Fruit fly (Drosophila melanogaster) whole organism, embryonic: ENCODE results near the gene CG15547.
A peak's percentile ranks its signal among the peaks of the same experiment; 100 is the strongest.

ENCODE experiments used
- ATbp ChIP-seq: fragments of 200-800 bp; sonication (Bioruptor generic); optimal IDR thresholded peaks from 2 replicates; lab custom pipeline; 2017; ENCODE audit warnings: missing biosample characterization, mild to moderate bottlenecking, missing genetic modification characterization, missing genetic modification reagents
- Bgb ChIP-seq: fragments of 200-800 bp; sonication (Bioruptor generic); IDR thresholded peaks from 2 replicates; pipeline ENCODE4 v1.3.6; 2022; ENCODE audit warnings: missing biosample characterization, missing genetic modification characterization; ENCODE audit not compliant: partially characterized antibody
- CG13296 ChIP-seq: fragments of 200-800 bp; sonication (Bioruptor generic); optimal IDR thresholded peaks from 3 replicates; lab custom pipeline; 2018; ENCODE audit warnings: missing biosample characterization, mild to moderate bottlenecking, missing genetic modification characterization
- CG14441 ChIP-seq: fragments of 200-800 bp; sonication (Bioruptor generic); IDR thresholded peaks from 2 replicates; pipeline ENCODE4 v1.3.6; 2022; ENCODE audit warnings: missing biosample characterization, missing genetic modification characterization
- CG15696 ChIP-seq: fragments of 200-800 bp; sonication (Bioruptor generic); optimal IDR thresholded peaks from 2 replicates; lab custom pipeline; 2019; ENCODE audit warnings: missing biosample characterization, mild to moderate bottlenecking, missing genetic modification characterization, moderate library complexity
- CG2202 ChIP-seq: fragments of 200-800 bp; sonication (Bioruptor generic); optimal IDR thresholded peaks from 2 replicates; lab custom pipeline; 2018; ENCODE audit warnings: missing biosample characterization, mild to moderate bottlenecking, missing genetic modification characterization
- CG32532 ChIP-seq: fragments of 200-800 bp; sonication (Bioruptor generic); IDR thresholded peaks from 2 replicates; pipeline ENCODE4 v1.3.6; 2022; ENCODE audit warnings: missing biosample characterization, missing genetic modification characterization
- CG32767 ChIP-seq: fragments of 200-800 bp; sonication (Bioruptor generic); IDR thresholded peaks from 2 replicates; pipeline ENCODE4 v1.3.6; 2022; ENCODE audit warnings: missing biosample characterization, missing genetic modification characterization
- CG4820 ChIP-seq: fragments of 200-800 bp; sonication (Bioruptor generic); optimal IDR thresholded peaks from 3 replicates; lab custom pipeline; 2016; ENCODE audit warnings: missing biosample characterization, missing genetic modification characterization
- CG6254 ChIP-seq: fragments of 200-800 bp; sonication (Bioruptor generic); optimal IDR thresholded peaks from 3 replicates; lab custom pipeline; 2017; ENCODE audit warnings: mild to moderate bottlenecking, missing biosample characterization, missing genetic modification reagents, missing genetic modification characterization
- CG7357 ChIP-seq: fragments of 200-800 bp; sonication (Bioruptor generic); IDR thresholded peaks from 3 replicates; pipeline ENCODE4 v1.3.6; 2022; ENCODE audit warnings: missing biosample characterization, missing genetic modification characterization
- CG7745 ChIP-seq: fragments of 200-800 bp; sonication (Bioruptor generic); optimal IDR thresholded peaks from 2 replicates; lab custom pipeline; 2018; ENCODE audit warnings: missing biosample characterization, mild to moderate bottlenecking, missing genetic modification characterization, moderate library complexity
- CG7786 ChIP-seq: fragments of 200-800 bp; sonication (Bioruptor generic); optimal IDR thresholded peaks from 2 replicates; lab custom pipeline; 2016; ENCODE audit warnings: missing biosample characterization, missing genetic modification characterization
- CG8944 ChIP-seq: fragments of 200-800 bp; sonication (Bioruptor generic); optimal IDR thresholded peaks from 3 replicates; lab custom pipeline; 2016; ENCODE audit warnings: missing biosample characterization, missing genetic modification characterization
- Camta ChIP-seq: fragments of 200-800 bp; sonication (Bioruptor generic); optimal IDR thresholded peaks from 2 replicates; lab custom pipeline; 2016; ENCODE audit warnings: missing biosample characterization, missing genetic modification characterization
- CkIIα-i1 ChIP-seq: fragments of 200-800 bp; sonication (Bioruptor generic); IDR thresholded peaks from 2 replicates; pipeline ENCODE4 v1.3.6; 2022; ENCODE audit warnings: missing biosample characterization, missing genetic modification characterization
- Dfd ChIP-seq, 2 experiments: fragments of >200 bp; optimal IDR thresholded peaks; 2 replicates each; lab custom pipeline; 2017; ENCODE audit warnings: missing biosample characterization in 2 of 2, missing genetic modification characterization in 2 of 2
- Dip3 ChIP-seq: fragments of 200-800 bp; sonication (Bioruptor generic); optimal IDR thresholded peaks from 3 replicates; lab custom pipeline; 2016; ENCODE audit warnings: missing biosample characterization, missing genetic modification characterization
- H2.0 ChIP-seq: fragments of 200-800 bp; sonication (Bioruptor generic); IDR thresholded peaks from 2 replicates; pipeline ENCODE4 v1.3.6; 2022; ENCODE audit warnings: missing biosample characterization, missing genetic modification characterization
- HmgD ChIP-seq: fragments of 200-800 bp; sonication (Bioruptor generic); optimal IDR thresholded peaks from 3 replicates; lab custom pipeline; 2016; ENCODE audit warnings: missing biosample characterization, missing genetic modification characterization
- NC2β ChIP-seq: fragments of 200-800 bp; sonication (Bioruptor generic); optimal IDR thresholded peaks from 2 replicates; lab custom pipeline; 2016; ENCODE audit warnings: missing biosample characterization, missing genetic modification characterization
- Nf-YA ChIP-seq: fragments of 200-800 bp; sonication (Bioruptor generic); IDR thresholded peaks from 2 replicates; pipeline ENCODE4 v1.3.6; 2022; ENCODE audit warnings: missing biosample characterization, missing genetic modification characterization
- Oli ChIP-seq: fragments of 200-800 bp; sonication (Bioruptor generic); optimal IDR thresholded peaks from 2 replicates; lab custom pipeline; 2018; ENCODE audit warnings: missing biosample characterization, mild to moderate bottlenecking, missing genetic modification characterization, moderate library complexity
- Rfx ChIP-seq: fragments of 200-800 bp; sonication (Bioruptor generic); IDR thresholded peaks from 2 replicates; pipeline ENCODE4 v1.3.6; 2022; ENCODE audit warnings: missing biosample characterization, missing genetic modification characterization
- TFAM ChIP-seq: fragments of 200-800 bp; sonication (Bioruptor generic); optimal IDR thresholded peaks from 2 replicates; lab custom pipeline; 2017; ENCODE audit warnings: missing biosample characterization, missing genetic modification characterization, inconsistent platforms
- aop ChIP-seq: fragments of 200-800 bp; sonication (Bioruptor generic); IDR thresholded peaks from 2 replicates; pipeline ENCODE4 v1.3.6; 2022; ENCODE audit warnings: missing biosample characterization, missing genetic modification characterization
- az2 ChIP-seq: fragments of 200-800 bp; sonication (Bioruptor generic); optimal IDR thresholded peaks from 3 replicates; lab custom pipeline; 2016; ENCODE audit warnings: missing biosample characterization, missing genetic modification characterization
- cad ChIP-seq: fragments of >200 bp; optimal IDR thresholded peaks from 2 replicates; lab custom pipeline; 2017; ENCODE audit warnings: missing biosample characterization, missing genetic modification characterization
- cato ChIP-seq: fragments of 200-800 bp; sonication (Bioruptor generic); optimal IDR thresholded peaks from 2 replicates; lab custom pipeline; 2016; ENCODE audit warnings: missing biosample characterization, missing genetic modification characterization, borderline replicate concordance
- caup ChIP-seq: fragments of 200-800 bp; sonication (Bioruptor generic); optimal IDR thresholded peaks from 3 replicates; lab custom pipeline; 2017; ENCODE audit warnings: missing biosample characterization, mild to moderate bottlenecking, missing genetic modification characterization, moderate library complexity; ENCODE audit not compliant: severe bottlenecking
- chif ChIP-seq, 2 experiments: fragments of 200-800 bp; sonication (Bioruptor generic); optimal IDR thresholded peaks; 3 replicates each; lab custom pipeline; 2016; ENCODE audit warnings: missing biosample characterization in 2 of 2, missing genetic modification characterization in 2 of 2
- crc ChIP-seq: fragments of 200-800 bp; sonication (Bioruptor generic); optimal IDR thresholded peaks from 2 replicates; lab custom pipeline; 2016; ENCODE audit warnings: missing biosample characterization, missing genetic modification characterization
- croc ChIP-seq: fragments of 200-800 bp; sonication (Bioruptor generic); conservative IDR thresholded peaks from 3 replicates; pipeline ENCODE4 v1.3.6; 2022; ENCODE audit warnings: missing biosample characterization, missing genetic modification characterization
- danr ChIP-seq: fragments of 200-800 bp; sonication (Bioruptor generic); IDR thresholded peaks from 2 replicates; pipeline ENCODE4 v1.3.6; 2022; ENCODE audit warnings: missing biosample characterization, missing genetic modification characterization
- disco-r ChIP-seq: fragments of 200-800 bp; sonication (Bioruptor generic); optimal IDR thresholded peaks from 2 replicates; lab custom pipeline; 2016; ENCODE audit warnings: missing biosample characterization, missing genetic modification characterization
- en ChIP-seq: fragments of 200-800 bp; sonication (Bioruptor generic); optimal IDR thresholded peaks from 2 replicates; lab custom pipeline; 2016; ENCODE audit warnings: missing biosample characterization, missing genetic modification characterization
- ewg ChIP-seq: fragments of 200-800 bp; sonication (Bioruptor generic); optimal IDR thresholded peaks from 3 replicates; lab custom pipeline; 2017; ENCODE audit warnings: mild to moderate bottlenecking, missing biosample characterization, missing genetic modification reagents, missing genetic modification characterization
- fd96Cb ChIP-seq: fragments of 200-800 bp; sonication (Bioruptor generic); optimal IDR thresholded peaks from 2 replicates; lab custom pipeline; 2018; ENCODE audit warnings: missing biosample characterization, mild to moderate bottlenecking, missing genetic modification characterization, moderate library complexity
- gcm2 ChIP-seq: fragments of 200-800 bp; sonication (Bioruptor generic); optimal IDR thresholded peaks from 2 replicates; lab custom pipeline; 2016; ENCODE audit warnings: missing biosample characterization, missing genetic modification characterization
- gt ChIP-seq: fragments of 200-800 bp; sonication (Bioruptor generic); IDR thresholded peaks from 2 replicates; pipeline ENCODE4 v1.3.6; 2022; ENCODE audit warnings: missing biosample characterization, missing genetic modification characterization
- insv ChIP-seq, 2 experiments: fragments of 200-800 bp; sonication (Bioruptor generic); optimal IDR thresholded peaks; 3 replicates each; lab custom pipeline; 2016 to 2018; ENCODE audit warnings: missing biosample characterization in 2 of 2, missing genetic modification characterization in 2 of 2
- lilli ChIP-seq: fragments of 200-800 bp; sonication (Bioruptor generic); optimal IDR thresholded peaks from 3 replicates; lab custom pipeline; 2016; ENCODE audit warnings: missing biosample characterization, missing genetic modification characterization
- lmd ChIP-seq: fragments of 200-800 bp; sonication (Bioruptor generic); IDR thresholded peaks from 2 replicates; pipeline ENCODE4 v1.3.6; 2022; ENCODE audit warnings: missing biosample characterization, missing genetic modification characterization
- mam ChIP-seq: fragments of 200-800 bp; sonication (Bioruptor generic); optimal IDR thresholded peaks from 3 replicates; lab custom pipeline; 2016; ENCODE audit warnings: missing biosample characterization, missing genetic modification characterization
- mld ChIP-seq: fragments of 200-800 bp; sonication (Bioruptor generic); IDR thresholded peaks from 3 replicates; pipeline ENCODE4 v1.3.6; 2022; ENCODE audit warnings: missing biosample characterization, missing genetic modification characterization; ENCODE audit not compliant: partially characterized antibody
- pan ChIP-seq, 4 experiments: fragments of >200 bp in 3 of 4; fragments of 200-800 bp in 1 of 4; sonication (Bioruptor generic) in 1 of 4; optimal IDR thresholded peaks in 3 of 4; IDR thresholded peaks in 1 of 4; 2 replicates each; pipeline versions ENCODE4 v1.3.6 to Lab custom; 2017 to 2022; ENCODE audit warnings: missing biosample characterization in 2 of 4, missing genetic modification characterization in 2 of 4, mixed read lengths in 1 of 4
- rib ChIP-seq: fragments of 200-800 bp; sonication (Bioruptor generic); IDR thresholded peaks from 2 replicates; pipeline ENCODE4 v1.3.6; 2022; ENCODE audit warnings: missing biosample characterization, missing genetic modification characterization
- sisA ChIP-seq: fragments of 200-800 bp; sonication (Bioruptor generic); IDR thresholded peaks from 2 replicates; pipeline ENCODE4 v1.3.6; 2022; ENCODE audit warnings: missing biosample characterization, missing genetic modification characterization
- ssp ChIP-seq: fragments of 200-800 bp; sonication (Bioruptor generic); IDR thresholded peaks from 2 replicates; pipeline ENCODE4 v1.3.6; 2022; ENCODE audit warnings: missing biosample characterization, missing genetic modification characterization
- tll ChIP-seq, 2 experiments: fragments of 200-800 bp in 1 of 2; fragments of >200 bp in 1 of 2; sonication (Bioruptor generic) in 1 of 2; optimal IDR thresholded peaks; 2 replicates each; lab custom pipeline; 2017 to 2019; ENCODE audit warnings: missing biosample characterization in 2 of 2, missing genetic modification characterization in 2 of 2, mild to moderate bottlenecking in 1 of 2, moderate library complexity in 1 of 2
- unc-4 ChIP-seq: fragments of 200-800 bp; sonication (Bioruptor generic); IDR thresholded peaks from 2 replicates; pipeline ENCODE4 v1.3.6; 2022; ENCODE audit warnings: missing biosample characterization, missing genetic modification characterization; ENCODE audit not compliant: partially characterized antibody
- wor ChIP-seq: fragments of 200-800 bp; sonication (Bioruptor generic); IDR thresholded peaks from 2 replicates; pipeline ENCODE4 v1.3.6; 2022; ENCODE audit warnings: missing biosample characterization, missing genetic modification characterization

The CG15547 gene

dm6 chr3R:30918872-30919271 lies 35.6 kb upstream of the CG15547 start (continued):
- TF ChIP-seq CG8944 (GFP tag; lab: Kevin White, UChicago) (no peak), Rfx (no peak), lmd (GFP tag; lab: Robert Waterston, UW) (no peak), CG2202 (tag; lab: Kevin White, UChicago) (peak; percentile 53), pan (optimal IDR thresholded peaks at IDR 0.05; lab: Kevin White, UChicago) (no peak), pan (GFP tag; optimal IDR thresholded peaks at IDR 0.05 in 1 of 2, IDR thresholded peaks at IDR 0.05 in 1 of 2) (no peak), CG7357 (GFP tag; lab: Robert Waterston, UW) (no peak), Oli (tag; lab: Kevin White, UChicago) (no peak), CkIIα-i1 (no peak), TFAM (GFP tag; lab: Kevin White, UChicago) (no peak), Bgb (GFP tag; lab: Robert Waterston, UW) (no peak), CG15696 (tag; lab: Kevin White, UChicago) (peak; percentile 88), CG32532 (GFP tag; lab: Robert Waterston, UW) (no peak), sisA (no peak), danr (GFP tag; lab: Robert Waterston, UW) (no peak), Nf-YA (no peak), Dfd (GFP tag; optimal IDR thresholded peaks at IDR 0.05; lab: Kevin White, UChicago) (no peak), crc (GFP tag; lab: Kevin White, UChicago) (no peak), wor (GFP tag; lab: Robert Waterston, UW) (no peak), mld (GFP tag; lab: Robert Waterston, UW) (no peak), ATbp (peak; percentile 52), disco-r (no peak), aop (GFP tag; lab: Robert Waterston, UW) (no peak), HmgD (GFP tag; lab: Kevin White, UChicago) (no peak), en (GFP tag; lab: Kevin White, UChicago) (no peak), CG13296 (no peak), gcm2 (GFP tag; lab: Kevin White, UChicago) (no peak), unc-4 (GFP tag; lab: Robert Waterston, UW) (no peak), Dip3 (GFP tag; lab: Kevin White, UChicago) (no peak), CG14441 (GFP tag; lab: Robert Waterston, UW) (no peak), H2.0 (no peak), gt (GFP tag; lab: Robert Waterston, UW) (no peak), chif (GFP tag; optimal IDR thresholded peaks at IDR 0.05; lab: Kevin White, UChicago) (no peak), mam (no peak), CG32767 (no peak), tll (GFP tag; optimal IDR thresholded peaks at IDR 0.05; lab: Kevin White, UChicago) (peak in 1 of 2 experiments; percentile 38), NC2β (GFP tag; lab: Kevin White, UChicago) (no peak), croc (GFP tag; lab: Robert Waterston, UW) (no peak), Camta (GFP tag; lab: Kevin White, UChicago) (no peak), CG7786 (GFP tag; lab: Kevin White, UChicago) (no peak), caup (GFP tag; lab: Kevin White, UChicago) (no peak), az2 (GFP tag; lab: Kevin White, UChicago) (no peak), fd96Cb (tag; lab: Kevin White, UChicago) (no peak), CG7745 (tag; lab: Kevin White, UChicago) (peak; percentile 53), cato (no peak), ssp (no peak), CG4820 (GFP tag; lab: Kevin White, UChicago) (no peak), lilli (GFP tag; lab: Kevin White, UChicago) (no peak), insv (GFP tag; optimal IDR thresholded peaks at IDR 0.05; lab: Kevin White, UChicago) (no peak), cad (GFP tag; lab: Kevin White, UChicago) (no peak), ewg (no peak), rib (GFP tag; lab: Robert Waterston, UW) (no peak), CG6254 (no peak)
